Worm (Caenorhabditis elegans) whole organism, young adult: ENCODE results near the gene npp-25.

Experiments used
- K12H6.12 ChIP-seq: fragments of 200-800 bp; sonication (Bioruptor generic); optimal IDR thresholded peaks from 2 replicates; lab custom pipeline; 2018; ENCODE audit warnings: mild to moderate bottlenecking, missing genetic modification characterization, missing compliant biosample characterization
- ets-4 ChIP-seq: fragments of 200-800 bp; sonication (Bioruptor generic); optimal IDR thresholded peaks from 2 replicates; lab custom pipeline; 2018; ENCODE audit warnings: mild to moderate bottlenecking, missing genetic modification characterization, missing compliant biosample characterization

DNA sequence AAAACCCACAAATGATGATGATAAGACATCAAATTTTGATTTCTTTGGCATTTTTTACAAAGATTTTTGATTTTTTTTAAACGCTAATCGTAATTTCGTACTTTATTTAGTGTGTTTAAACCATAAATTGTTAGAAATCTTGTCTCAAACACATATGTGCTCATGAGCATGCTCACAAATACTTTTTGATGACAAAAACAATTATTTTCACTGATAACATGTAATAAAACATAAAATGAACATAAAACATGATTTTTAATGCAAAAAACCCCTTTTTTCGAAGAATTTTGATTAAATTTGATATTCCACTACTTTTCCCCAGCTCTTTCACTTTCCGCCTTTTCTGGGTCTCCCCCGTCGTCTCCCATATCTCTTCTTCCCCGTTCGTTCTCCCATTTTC lies 7.0 kb upstream of the npp-25 start:
- no peak for TF ChIP-seq ets-4 (GFP tag; lab: Kevin White, UChicago)
- TF ChIP-seq K12H6.12 (tag; lab: Kevin White, UChicago) = no peak
